Fruit fly (Drosophila melanogaster): ENCODE data around the gene CG14609.

The CG14609 gene

dm6 chr3R:7172978-7173377, 27.8 kb upstream of the CG14609 start:
- TF ChIP-seq EcR (GFP tag; optimal IDR thresholded peaks at IDR 0.05) (peak; percentile 75), CG8301 (tag; optimal IDR thresholded peaks at IDR 0.05) (no peak), CG4496 (GFP tag; IDR thresholded peaks at IDR 0.05) (0 out of 3 replicates have a peak, but pooled peaks have one; percentile 22), rn (GFP tag; IDR thresholded peaks at IDR 0.05) (no peak)

dm6 chr3R:7174755-7175154, 26.0 kb upstream of the CG14609 start:
- TF ChIP-seq EcR (GFP tag; optimal IDR thresholded peaks at IDR 0.05) (peak; percentile 84), CG8159 (tag; optimal IDR thresholded peaks at IDR 0.05) (no peak), CG4496 (GFP tag; IDR thresholded peaks at IDR 0.05) (peak; percentile 43; the same call in 1 of the 3 replicates), CG13204 (GFP tag; optimal IDR thresholded peaks at IDR 0.05) (peak; percentile 33), rn (GFP tag; IDR thresholded peaks at IDR 0.05) (no peak)

DNA sequence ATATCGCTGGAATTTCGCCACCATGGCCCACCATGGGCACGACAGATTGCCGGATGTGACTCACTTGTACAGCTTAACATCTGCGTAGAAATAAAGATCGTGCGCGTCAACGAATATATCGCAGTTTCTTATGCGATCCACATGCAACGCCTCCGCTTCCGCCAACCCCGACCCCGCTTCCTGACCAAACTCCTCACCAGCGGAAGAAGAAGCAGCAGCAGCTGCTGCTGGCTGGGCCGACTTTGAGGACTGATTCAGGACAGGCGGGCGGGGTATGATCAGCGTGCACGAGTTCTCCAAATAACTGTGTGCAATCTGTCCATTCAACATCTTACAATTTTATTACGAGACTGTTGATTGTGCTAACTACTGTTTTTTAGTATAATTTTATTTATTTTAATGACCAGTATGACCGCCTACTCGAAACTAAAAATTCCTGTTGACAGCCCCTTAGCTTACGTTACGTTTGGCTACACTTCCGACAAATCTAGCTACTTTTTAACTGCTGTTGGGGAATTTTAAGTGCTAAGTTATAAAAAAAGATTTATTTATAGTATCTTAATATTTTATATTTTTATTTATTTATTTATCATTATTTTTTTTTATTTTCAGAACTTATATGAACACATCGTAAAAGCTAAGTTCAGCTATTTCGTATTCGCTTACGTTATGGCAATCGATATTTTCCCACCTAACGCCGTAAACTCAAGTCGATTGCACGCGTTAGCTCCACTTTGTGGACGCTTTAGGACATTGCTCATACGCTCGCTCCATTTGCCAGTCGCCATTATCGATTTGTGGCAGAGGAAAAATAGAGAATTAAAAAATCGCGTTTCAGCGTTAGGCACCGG, 14.3 kb upstream of the CG14609 start, which contains the start of the genes CG10055 and lap:
CG10055 (minus strand) TSS at position 432 of the 851 bp plus-strand sequence.
lap (plus strand) TSS at position 753 of the 851 bp plus-strand sequence.
- TF ChIP-seq fd96Ca (GFP tag; IDR thresholded peaks at IDR 0.05), result no peak
- no peak for TF ChIP-seq D1 (tag; optimal IDR thresholded peaks at IDR 0.05)
- TF ChIP-seq Ets98B (GFP tag; IDR thresholded peaks at IDR 0.05), result 0 out of 2 replicates have a peak, but pooled peaks have one; percentile 9

- no peak for TF ChIP-seq Pif1B (GFP tag; optimal IDR thresholded peaks at IDR 0.05)
- TF ChIP-seq Snoo (tag; optimal IDR thresholded peaks at IDR 0.05), result no peak
- peak; percentile 40 for TF ChIP-seq CG8159 (tag; optimal IDR thresholded peaks at IDR 0.05)
- 0 out of 2 replicates have a peak, but pooled peaks have one; percentile 24 for TF ChIP-seq CG32121 (GFP tag; IDR thresholded peaks at IDR 0.05)
- TF ChIP-seq CG8301 (tag; optimal IDR thresholded peaks at IDR 0.05), result peak; percentile 21
- TF ChIP-seq EcR (GFP tag; optimal IDR thresholded peaks at IDR 0.05), result peak; percentile 92
- no peak for TF ChIP-seq Pif1A (GFP tag; optimal IDR thresholded peaks at IDR 0.05)
- TF ChIP-seq CG9948 (tag; optimal IDR thresholded peaks at IDR 0.05), result peak; percentile 28
- peak; percentile 47 for TF ChIP-seq CG17806 (tag; optimal IDR thresholded peaks at IDR 0.05)
- peak; percentile 6 for TF ChIP-seq CG34367 (tag; optimal IDR thresholded peaks at IDR 0.05)
- TF ChIP-seq CG13204 (GFP tag; optimal IDR thresholded peaks at IDR 0.05), result no peak
- TF ChIP-seq CG15710 (tag; optimal IDR thresholded peaks at IDR 0.05), result no peak
- TF ChIP-seq CG14655 (GFP tag; optimal IDR thresholded peaks at IDR 0.05), result no peak
- TF ChIP-seq gl (tag; optimal IDR thresholded peaks at IDR 0.05), result no peak
- TF ChIP-seq CG12605 (GFP tag; IDR thresholded peaks at IDR 0.05), result no peak
- TF ChIP-seq D1 (tag; optimal IDR thresholded peaks at IDR 0.05), result no peak
- no peak for TF ChIP-seq CG10348 (GFP tag; IDR thresholded peaks at IDR 0.05)
- TF ChIP-seq CG4496 (GFP tag; IDR thresholded peaks at IDR 0.05), result no peak
- no peak for TF ChIP-seq rn (GFP tag; IDR thresholded peaks at IDR 0.05)
- 0 out of 2 replicates have a peak, but pooled peaks have one; percentile 5 for TF ChIP-seq Ets98B (GFP tag; IDR thresholded peaks at IDR 0.05)
- TF ChIP-seq fd96Ca (GFP tag; IDR thresholded peaks at IDR 0.05), result no peak
These were observed 13.5 kb upstream of the CG14609 start for dm6 chr3R:7187093-7187912.

- TF ChIP-seq CG12605 (GFP tag; IDR thresholded peaks at IDR 0.05), result no peak
- TF ChIP-seq CG32121 (GFP tag; IDR thresholded peaks at IDR 0.05), result no peak
- TF ChIP-seq Ets98B (GFP tag; IDR thresholded peaks at IDR 0.05), result no peak
- no peak for TF ChIP-seq CG10348 (GFP tag; IDR thresholded peaks at IDR 0.05)
- no peak for TF ChIP-seq CG14655 (GFP tag; optimal IDR thresholded peaks at IDR 0.05)
- TF ChIP-seq Pif1A (GFP tag; optimal IDR thresholded peaks at IDR 0.05), result no peak
- no peak for TF ChIP-seq CG34367 (tag; optimal IDR thresholded peaks at IDR 0.05)
- no peak for TF ChIP-seq CG17806 (tag; optimal IDR thresholded peaks at IDR 0.05)
- no peak for TF ChIP-seq CG8159 (tag; optimal IDR thresholded peaks at IDR 0.05)
- no peak for TF ChIP-seq rn (GFP tag; IDR thresholded peaks at IDR 0.05)
- TF ChIP-seq CG13204 (GFP tag; optimal IDR thresholded peaks at IDR 0.05), result no peak
- TF ChIP-seq CG15710 (tag; optimal IDR thresholded peaks at IDR 0.05), result no peak
These were observed 12.8 kb upstream of the CG14609 start for dm6 chr3R:7187989-7188388.

- TF ChIP-seq CG15710 (tag; optimal IDR thresholded peaks at IDR 0.05) (no peak), Ets98B (GFP tag; IDR thresholded peaks at IDR 0.05) (no peak)
These were observed 12.1 kb upstream of the CG14609 start for dm6 chr3R:7188697-7189096.
